Fruit fly (Drosophila melanogaster) whole organism, prepupa: Measurements from ENCODE around the gene Septin1.

ENCODE experiments used
- CG11294 ChIP-seq: fragments of 200-800 bp; sonication (Bioruptor generic); IDR thresholded peaks from 2 replicates; pipeline ENCODE4 v1.3.6; 2022; ENCODE audit warnings: missing biosample characterization, missing genetic modification characterization
- CG11762 ChIP-seq: fragments of 200-800 bp; sonication (Bioruptor generic); optimal IDR thresholded peaks from 3 replicates; lab custom pipeline; 2016; ENCODE audit warnings: missing biosample characterization, missing genetic modification characterization; ENCODE audit not compliant: insufficient read depth
- CG1621 ChIP-seq: fragments of 200-800 bp; sonication (Bioruptor generic); optimal IDR thresholded peaks from 3 replicates; lab custom pipeline; 2018; ENCODE audit warnings: missing biosample characterization, mild to moderate bottlenecking, missing genetic modification characterization
- CG3032 ChIP-seq: fragments of 200-800 bp; optimal IDR thresholded peaks from 2 replicates; lab custom pipeline; 2019; ENCODE audit warnings: missing biosample characterization, mild to moderate bottlenecking, missing genetic modification characterization, moderate library complexity
- CG4318 ChIP-seq: fragments of 200-800 bp; sonication (Bioruptor generic); optimal IDR thresholded peaks from 3 replicates; lab custom pipeline; 2017; ENCODE audit warnings: missing biosample characterization, mild to moderate bottlenecking, missing genetic modification characterization
- CG6163 ChIP-seq: fragments of 200-800 bp; sonication (Bioruptor generic); IDR thresholded peaks from 3 replicates; pipeline ENCODE4 v1.3.6; 2022; ENCODE audit warnings: missing biosample characterization, missing genetic modification characterization
- CG6792 ChIP-seq: fragments of 200-800 bp; sonication (Bioruptor generic); optimal IDR thresholded peaks from 3 replicates; lab custom pipeline; 2016; ENCODE audit warnings: missing biosample characterization, missing genetic modification characterization
- CG7368 ChIP-seq: fragments of 200-800 bp; sonication (Bioruptor generic); optimal IDR thresholded peaks from 3 replicates; lab custom pipeline; 2016; ENCODE audit warnings: missing biosample characterization, missing genetic modification characterization
- CG8319 ChIP-seq: fragments of 200-800 bp; sonication (Bioruptor generic); optimal IDR thresholded peaks from 3 replicates; lab custom pipeline; 2016; ENCODE audit warnings: missing biosample characterization, missing genetic modification characterization
- Eip78C ChIP-seq: fragments of 200-800 bp; sonication (Bioruptor generic); peaks from one replicate; lab custom pipeline; 2016; ENCODE audit warnings: missing biosample characterization, missing genetic modification characterization
- Hr4 ChIP-seq: fragments of 200-800 bp; sonication (Bioruptor generic); optimal IDR thresholded peaks from 3 replicates; lab custom pipeline; 2016; ENCODE audit warnings: missing biosample characterization, missing genetic modification characterization
- eg ChIP-seq: fragments of 200-800 bp; sonication (Bioruptor generic); IDR thresholded peaks from 3 replicates; pipeline ENCODE4 v1.3.6; 2022; ENCODE audit warnings: missing biosample characterization, missing genetic modification characterization
- fkh ChIP-seq: fragments of 200-800 bp; sonication (Bioruptor generic); optimal IDR thresholded peaks from 3 replicates; lab custom pipeline; 2017; ENCODE audit warnings: missing biosample characterization, mild to moderate bottlenecking, missing genetic modification characterization, moderate library complexity
- pdm3 ChIP-seq: fragments of 200-800 bp; sonication (Bioruptor generic); optimal IDR thresholded peaks from 3 replicates; lab custom pipeline; 2016; ENCODE audit warnings: missing biosample characterization, missing genetic modification characterization
- salr ChIP-seq, 2 experiments: fragments of 200-800 bp; sonication (Bioruptor generic); optimal IDR thresholded peaks; 3 replicates each; lab custom pipeline; 2016 to 2018; ENCODE audit warnings: missing biosample characterization in 2 of 2, missing genetic modification characterization in 2 of 2, mild to moderate bottlenecking in 1 of 2
- ss ChIP-seq, 2 experiments: fragments of 200-800 bp; sonication (Bioruptor generic); optimal IDR thresholded peaks; 2 replicates in 1 of 2; 3 replicates in 1 of 2; lab custom pipeline; 2017 to 2018; ENCODE audit warnings: mild to moderate bottlenecking in 2 of 2, missing biosample characterization in 2 of 2, missing genetic modification characterization in 2 of 2, moderate library complexity in 1 of 2
- vri ChIP-seq: fragments of 200-800 bp; sonication (Bioruptor generic); optimal IDR thresholded peaks from 3 replicates; lab custom pipeline; 2016; ENCODE audit warnings: missing biosample characterization, mild to moderate bottlenecking, missing genetic modification characterization

Gene Septin1

DNA sequence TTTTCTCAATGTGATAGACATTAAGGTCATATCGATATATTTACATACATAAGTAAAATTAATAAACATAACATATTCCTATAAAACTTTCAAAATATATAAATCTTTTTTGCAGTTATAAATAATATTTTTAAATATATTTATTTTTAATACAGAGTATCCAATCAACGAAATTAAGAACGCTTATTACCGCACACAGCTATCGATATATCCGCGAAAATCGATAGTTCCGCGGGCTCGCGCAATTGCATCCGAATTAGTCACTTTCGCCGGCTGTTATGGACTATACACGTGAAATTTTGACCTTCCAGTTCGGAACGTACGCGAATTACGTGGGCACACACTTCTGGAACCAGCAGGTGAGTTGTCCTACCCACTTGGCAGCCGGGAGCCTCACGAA, 30.6 kb downstream of the Septin1 start, which contains the start of gene mst:
mst (plus strand) TSS at position 244 of the 400 bp plus-strand sequence.
- TF ChIP-seq Eip78C (GFP tag; lab: Kevin White, UChicago) (peak; percentile 3), pdm3 (no peak), CG4318 (GFP tag; lab: Kevin White, UChicago) (no peak)
- TF ChIP-seq, all 60 proteins: peak for 1

DNA sequence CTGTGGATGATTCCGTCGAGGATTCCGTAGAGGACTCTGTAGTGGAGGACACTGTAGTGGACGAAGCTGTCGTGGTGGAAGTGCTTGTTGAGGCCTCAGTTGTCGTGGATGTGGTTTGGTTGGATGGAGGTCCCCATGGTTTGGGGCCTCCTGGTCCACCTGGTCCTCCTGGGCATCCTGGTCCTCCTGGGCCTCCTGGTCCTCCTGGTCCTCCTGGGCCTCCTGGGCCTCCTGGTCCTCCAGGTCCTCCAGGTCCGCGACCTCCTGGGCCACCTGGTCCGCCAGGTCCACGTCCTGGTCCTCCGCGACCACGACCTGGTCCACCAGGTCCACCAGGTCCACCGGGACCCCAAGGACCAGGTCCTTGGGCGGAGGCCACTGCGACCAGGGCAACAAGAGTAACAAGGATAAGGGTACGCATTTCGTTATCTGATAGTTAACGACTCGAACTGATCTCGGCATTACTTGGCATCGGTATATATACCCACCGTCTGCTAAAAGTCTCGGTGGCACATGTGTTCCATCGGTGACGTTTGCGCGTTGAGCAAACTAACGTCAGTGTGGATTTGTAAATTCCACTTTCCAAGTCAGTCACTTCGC, 38.9 kb downstream of the Septin1 start, which contains the start of gene lcs:
lcs (minus strand) TSS at position 457 of the 600 bp plus-strand sequence.
- no peak for TF ChIP-seq CG6163 (GFP tag; lab: Robert Waterston, UW)
- TF ChIP-seq CG8319 (GFP tag; lab: Kevin White, UChicago): no peak
- TF ChIP-seq CG6792: no peak
- no peak for TF ChIP-seq CG7368 (GFP tag; lab: Kevin White, UChicago)
- no peak for TF ChIP-seq fkh (GFP tag; lab: Kevin White, UChicago)
- TF ChIP-seq CG1621 (tag; lab: Kevin White, UChicago): no peak
- TF ChIP-seq ss (GFP tag; optimal IDR thresholded peaks at IDR 0.05; lab: Kevin White, UChicago): no peak
- no peak for TF ChIP-seq CG11294 (GFP tag; lab: Robert Waterston, UW)
- no peak for TF ChIP-seq vri (GFP tag; lab: Kevin White, UChicago)
- no peak for TF ChIP-seq CG11762 (GFP tag; lab: Kevin White, UChicago)
- no peak for TF ChIP-seq salr (GFP tag; optimal IDR thresholded peaks at IDR 0.05; lab: Kevin White, UChicago)
- TF ChIP-seq Hr4 (GFP tag; lab: Kevin White, UChicago): no peak

DNA sequence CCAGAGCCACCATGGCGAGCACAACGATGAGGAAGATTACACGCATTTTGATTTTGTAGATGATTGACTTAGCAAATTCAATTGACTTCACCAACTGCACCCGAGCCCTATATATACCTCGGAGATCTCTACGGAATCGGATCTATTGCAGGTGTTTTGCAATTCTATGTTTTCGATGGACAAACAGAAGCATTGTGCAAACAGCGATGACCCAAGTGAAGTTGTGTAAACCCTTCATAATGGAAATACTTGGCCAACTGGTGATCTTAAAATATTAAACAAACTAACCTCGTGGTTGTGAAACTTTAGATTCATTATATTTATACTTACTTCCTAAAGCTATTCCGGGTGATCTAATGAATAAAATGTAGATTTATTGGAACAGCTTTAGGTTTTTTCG, 44.6 kb downstream of the Septin1 start, which contains the start of gene whe:
whe (minus strand) TSS at position 101 of the 400 bp plus-strand sequence.
- TF ChIP-seq Eip78C (GFP tag; lab: Kevin White, UChicago) (no peak), CG3032 (no peak), ss (GFP tag; optimal IDR thresholded peaks at IDR 0.05; lab: Kevin White, UChicago) (no peak), eg (GFP tag; lab: Robert Waterston, UW) (no peak), Hr4 (GFP tag; lab: Kevin White, UChicago) (no peak), CG8319 (GFP tag; lab: Kevin White, UChicago) (no peak)
